Fruit fly (Drosophila melanogaster): ENCODE results near the gene CG32512.
A peak's percentile ranks its signal among the peaks of the same experiment; 100 is the strongest.

dm6 chrX:21042638-21043513, 24.5 kb downstream of the CG32512 start:
- TF ChIP-seq achi (GFP tag; optimal IDR thresholded peaks at IDR 0.05), result peak; percentile 86
- peak; percentile 65 for TF ChIP-seq vri (GFP tag; optimal IDR thresholded peaks at IDR 0.05)

Measured in whole organism, prepupa.